Fruit fly (Drosophila melanogaster): ENCODE measurements around the gene GckIII.

The GckIII gene

dm6 chr3R:17132098-17132712 lies 46.9 kb downstream of the GckIII start, which contains the start of the genes CG4053 and CG31266:
Gene CG4053, minus strand, starts transcription at chr3R:17132198.
Gene CG31266, plus strand, starts transcription at chr3R:17132662.
- TF ChIP-seq Vsx2 (GFP tag; optimal IDR thresholded peaks at IDR 0.05; ENCODE audit: partially characterized antibody) (no peak), sage (GFP tag; optimal IDR thresholded peaks at IDR 0.05) (no peak), ey (GFP tag; optimal IDR thresholded peaks at IDR 0.05) (no peak), CrebA (GFP tag; optimal IDR thresholded peaks at IDR 0.05; ENCODE audit: borderline replicate concordance) (peak; percentile 2), Hnf4 (GFP tag; optimal IDR thresholded peaks at IDR 0.05) (no peak), dsf (GFP tag; optimal IDR thresholded peaks at IDR 0.05; ENCODE audit: borderline replicate concordance) (no peak)

dm6 chr3R:17133897-17134296 lies 48.6 kb downstream of the GckIII start, which contains the start of gene CG31267:
Gene CG31267, plus strand, starts transcription at chr3R:17134197.
- TF ChIP-seq brk (GFP tag; optimal IDR thresholded peaks at IDR 0.05) (no peak), CG32264 (GFP tag; optimal IDR thresholded peaks at IDR 0.05) (no peak), usp (GFP tag; optimal IDR thresholded peaks at IDR 0.05) (no peak), sv (GFP tag; optimal IDR thresholded peaks at IDR 0.05) (no peak), psq (GFP tag; optimal IDR thresholded peaks at IDR 0.05) (no peak), Myc (optimal IDR thresholded peaks at IDR 0.05) (no peak), N (GFP tag; optimal IDR thresholded peaks at IDR 0.05) (no peak), dsf (GFP tag; optimal IDR thresholded peaks at IDR 0.05; ENCODE audit: borderline replicate concordance) (no peak), rgr (GFP tag; optimal IDR thresholded peaks at IDR 0.05) (no peak), lola (GFP tag; optimal IDR thresholded peaks at IDR 0.05) (no peak), dl (GFP tag; optimal IDR thresholded peaks at IDR 0.05; ENCODE audit: insufficient read depth in 1 of 2, partially characterized antibody in 2 of 2) (no peak), br (GFP tag; optimal IDR thresholded peaks at IDR 0.05) (no peak), Hr83 (GFP tag; optimal IDR thresholded peaks at IDR 0.05; ENCODE audit: poor library complexity, severe bottlenecking) (no peak), sage (GFP tag; optimal IDR thresholded peaks at IDR 0.05) (no peak)

- TF ChIP-seq dsf (GFP tag; optimal IDR thresholded peaks at IDR 0.05; ENCODE audit: borderline replicate concordance) (no peak), h (GFP tag; optimal IDR thresholded peaks at IDR 0.05) (peak; percentile 49), Rel (GFP tag; optimal IDR thresholded peaks at IDR 0.05) (no peak), Rel (tag; optimal IDR thresholded peaks at IDR 0.05) (peak; percentile 68)
Observed at dm6 chr3R:17135747-17136146, 50.4 kb downstream of the GckIII start, which contains the start of gene CG5246. Gene CG5246, plus strand, starts transcription at chr3R:17136111.

All from whole organism, wandering third instar larva.